Worm (Caenorhabditis elegans) whole organism, L1 larva: Measurements from ENCODE around the gene srx-121.

Experiments used
- dsc-1 ChIP-seq: sonication (generic microtip); optimal IDR thresholded peaks from 2 replicates; lab custom pipeline; 2016; ENCODE audit warnings: mild to moderate bottlenecking, missing genetic modification characterization, missing compliant biosample characterization
- fos-1 ChIP-seq: fragments of 150-350 bp; optimal IDR thresholded peaks from 2 replicates; lab custom pipeline; 2014; ENCODE audit warnings: missing biosample characterization, missing genetic modification characterization
- grh-1 ChIP-seq: fragments of 200-800 bp; sonication (Bioruptor generic); IDR thresholded peaks from 2 replicates; pipeline ENCODE4 v1.3.6; 2022; ENCODE audit warnings: missing genetic modification reagents, missing genetic modification characterization, missing compliant biosample characterization
- lin-39 ChIP-seq: fragments of 150-350 bp; optimal IDR thresholded peaks from 2 replicates; lab custom pipeline; 2014; ENCODE audit warnings: missing biosample characterization, missing genetic modification reagents, missing genetic modification characterization
- lsy-2 ChIP-seq, 2 experiments: fragments of 150-350 bp; optimal IDR thresholded peaks; 2 replicates each; lab custom pipeline; 2014; ENCODE audit warnings: missing biosample characterization in 2 of 2, missing genetic modification characterization in 2 of 2
- mdl-1 ChIP-seq, 2 experiments: fragments of 150-350 bp; optimal IDR thresholded peaks; 2 replicates each; lab custom pipeline; 2014 to 2017; ENCODE audit warnings: missing biosample characterization in 2 of 2, missing genetic modification characterization in 2 of 2, inconsistent platforms in 1 of 2
- nhr-19 ChIP-seq: fragments of 200-800 bp; sonication (Bioruptor generic); conservative IDR thresholded peaks from 2 replicates; pipeline ENCODE4 v1.3.6; 2022; ENCODE audit warnings: missing genetic modification characterization, missing compliant biosample characterization
- nhr-76 ChIP-seq: sonication (generic microtip); optimal IDR thresholded peaks from 2 replicates; lab custom pipeline; 2017; ENCODE audit warnings: missing biosample characterization, missing genetic modification characterization
- nhr-84 ChIP-seq: sonication (generic microtip); optimal IDR thresholded peaks from 2 replicates; lab custom pipeline; 2017; ENCODE audit warnings: missing biosample characterization, missing genetic modification characterization
- sox-4 ChIP-seq: sonication (generic microtip); optimal IDR thresholded peaks from 2 replicates; lab custom pipeline; 2016; ENCODE audit warnings: missing genetic modification characterization, missing compliant biosample characterization
- sptf-1 ChIP-seq: fragments of 150-350 bp; optimal IDR thresholded peaks from 2 replicates; lab custom pipeline; 2014; ENCODE audit warnings: missing biosample characterization, missing genetic modification characterization
- unc-62 ChIP-seq: fragments of 150-350 bp; optimal IDR thresholded peaks from 2 replicates; lab custom pipeline; 2014; ENCODE audit warnings: missing biosample characterization, missing genetic modification reagents, missing genetic modification characterization
- zip-4 ChIP-seq: fragments of 200-800 bp; sonication (Bioruptor generic); optimal IDR thresholded peaks from 2 replicates; lab custom pipeline; 2018; ENCODE audit warnings: mild to moderate bottlenecking, missing genetic modification characterization, moderate library complexity, missing compliant biosample characterization

ce11 chrV:3347486-3347885 is 25.1 kb downstream of the srx-121 start:
- TF ChIP-seq nhr-84 (tag; lab: Kevin White, UChicago) (no peak), nhr-19 (peak; percentile 22; the same call in 1 of the 2 replicates), dsc-1 (tag; lab: Kevin White, UChicago) (no peak), unc-62 (GFP tag; lab: Kevin White, UChicago) (no peak), mdl-1 (tag; optimal IDR thresholded peaks at IDR 0.05; lab: Kevin White, UChicago) (no peak), sox-4 (tag; lab: Kevin White, UChicago) (no peak), lin-39 (no peak), lsy-2 (tag; optimal IDR thresholded peaks at IDR 0.05; lab: Kevin White, UChicago) (no peak), zip-4 (GFP tag; lab: Kevin White, UChicago) (no peak), nhr-76 (tag; lab: Kevin White, UChicago) (no peak), sptf-1 (tag; lab: Kevin White, UChicago) (no peak), grh-1 (GFP tag; lab: Robert Waterston, UW) (no peak), fos-1 (tag; lab: Kevin White, UChicago) (no peak)
